Worm (Caenorhabditis elegans): ENCODE data around the gene srh-48.

Gene srh-48

ce11 chrII:9407020-9407419 lies 27.1 kb downstream of the srh-48 start, which contains the start of gene mpz-6:
TSS of gene mpz-6 (minus strand) at chrII:9407120.
- TF ChIP-seq elt-1 (tag; optimal IDR thresholded peaks at IDR 0.05) = no peak
- no peak for TF ChIP-seq nhr-12 (tag; optimal IDR thresholded peaks at IDR 0.05)

DNA sequence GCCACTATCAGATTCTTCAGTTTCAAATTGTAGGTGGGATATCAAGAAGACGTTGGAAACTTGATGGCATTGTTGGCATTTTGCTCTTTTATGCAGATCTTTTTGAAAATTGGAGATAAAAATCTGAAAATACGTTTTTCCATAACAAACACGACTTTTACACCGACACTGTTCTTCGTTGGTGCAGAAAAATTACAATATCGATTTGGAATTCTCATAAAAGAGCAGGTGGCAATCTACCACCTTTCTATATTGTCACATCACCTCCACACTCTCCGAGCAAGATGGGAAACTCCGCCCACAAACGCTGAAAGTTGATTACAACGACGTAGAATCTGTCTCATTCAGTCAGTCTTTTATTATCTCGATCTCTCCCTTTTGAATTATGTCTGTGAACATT lies 27.6 kb downstream of the srh-48 start, which contains the start of gene arrd-2:
Gene arrd-2 (plus strand): TSS at position 301 of the 400 bp plus-strand sequence.
- TF ChIP-seq nhr-77 (tag; optimal IDR thresholded peaks at IDR 0.05) (no peak), snpc-4 (tag; optimal IDR thresholded peaks at IDR 0.05) (no peak), ama-1 (optimal IDR thresholded peaks at IDR 0.05) (no peak), fkh-10 (GFP tag; optimal IDR thresholded peaks at IDR 0.05) (no peak), nhr-25 (tag; optimal IDR thresholded peaks at IDR 0.05) (no peak), tbx-2 (tag; optimal IDR thresholded peaks at IDR 0.05) (no peak), lsy-12 (tag; optimal IDR thresholded peaks at IDR 0.05) (no peak), elt-3 (tag; optimal IDR thresholded peaks at IDR 0.05) (no peak), hmg-11 (tag; optimal IDR thresholded peaks at IDR 0.05) (no peak), R02D3.7 (tag; optimal IDR thresholded peaks at IDR 0.05) (no peak), jun-1 (tag; optimal IDR thresholded peaks at IDR 0.05) (no peak), nhr-23 (tag; optimal IDR thresholded peaks at IDR 0.05) (no peak), pqm-1 (tag; optimal IDR thresholded peaks at IDR 0.05) (no peak)

ce11 chrII:9411497-9411896 lies 31.6 kb downstream of the srh-48 start, which contains the start of gene M176.9:
TSS of gene M176.9 (minus strand) at chrII:9411597.
- no peak for TF ChIP-seq elt-1 (tag; optimal IDR thresholded peaks at IDR 0.05)
- no peak for TF ChIP-seq nhr-77 (tag; optimal IDR thresholded peaks at IDR 0.05)
- TF ChIP-seq ZK546.5 (tag; optimal IDR thresholded peaks at IDR 0.05) = no peak
- TF ChIP-seq ceh-82 (tag; optimal IDR thresholded peaks at IDR 0.05) = no peak
- no peak for TF ChIP-seq nhr-67 (tag; optimal IDR thresholded peaks at IDR 0.05)
- no peak for TF ChIP-seq ztf-11 (tag; optimal IDR thresholded peaks at IDR 0.05)
- TF ChIP-seq R02D3.7 (tag; optimal IDR thresholded peaks at IDR 0.05) = no peak
- no peak for TF ChIP-seq nhr-23 (tag; optimal IDR thresholded peaks at IDR 0.05)
- no peak for TF ChIP-seq nhr-25 (tag; optimal IDR thresholded peaks at IDR 0.05)
- TF ChIP-seq ceh-9 (tag; optimal IDR thresholded peaks at IDR 0.05) = no peak
- no peak for TF ChIP-seq lin-15B (tag; optimal IDR thresholded peaks at IDR 0.05)
- TF ChIP-seq eor-1 (tag; optimal IDR thresholded peaks at IDR 0.05) = no peak

- TF ChIP-seq ceh-16 (tag; optimal IDR thresholded peaks at IDR 0.05) = no peak
- TF ChIP-seq snpc-4 (tag; optimal IDR thresholded peaks at IDR 0.05) = no peak
- no peak for TF ChIP-seq nhr-67 (tag; optimal IDR thresholded peaks at IDR 0.05)
- TF ChIP-seq pqm-1 (tag; optimal IDR thresholded peaks at IDR 0.05) = peak; percentile 87
- peak; percentile 73 for TF ChIP-seq elt-2 (tag; optimal IDR thresholded peaks at IDR 0.05)
- no peak for TF ChIP-seq eor-1 (tag; optimal IDR thresholded peaks at IDR 0.05)
These were observed 32.3 kb downstream of the srh-48 start, which contains the start of gene arrd-3 for ce11 chrII:9412086-9412608. TSS of gene arrd-3 (plus strand) at chrII:9412558.

ce11 chrII:9416381-9417276 lies 36.7 kb downstream of the srh-48 start, which contains the start of the genes gss-1 and chch-3:
TSS of gene gss-1 (minus strand) at chrII:9416431.
TSS of gene chch-3 (plus strand) at chrII:9417013.
- TF ChIP-seq pqm-1 (tag; optimal IDR thresholded peaks at IDR 0.05) (peak; percentile 0), aly-2 (tag; optimal IDR thresholded peaks at IDR 0.05) (no peak), nhr-12 (tag; optimal IDR thresholded peaks at IDR 0.05) (no peak), ceh-16 (tag; optimal IDR thresholded peaks at IDR 0.05) (no peak), skn-1 (tag; optimal IDR thresholded peaks at IDR 0.05) (no peak), fkh-10 (GFP tag; optimal IDR thresholded peaks at IDR 0.05) (no peak), nhr-237 (tag; optimal IDR thresholded peaks at IDR 0.05) (no peak), R02D3.7 (tag; optimal IDR thresholded peaks at IDR 0.05) (no peak), tbx-2 (tag; optimal IDR thresholded peaks at IDR 0.05) (no peak), hmg-11 (tag; optimal IDR thresholded peaks at IDR 0.05) (no peak), sea-2 (GFP tag; optimal IDR thresholded peaks at IDR 0.05) (no peak), fkh-2 (tag; optimal IDR thresholded peaks at IDR 0.05) (no peak), egl-27 (tag; optimal IDR thresholded peaks at IDR 0.05) (no peak), elt-2 (tag; optimal IDR thresholded peaks at IDR 0.05) (peak; percentile 54), nhr-43 (tag; optimal IDR thresholded peaks at IDR 0.05; ENCODE audit: poor library complexity, severe bottlenecking) (peak; percentile 40), lin-15B (tag; optimal IDR thresholded peaks at IDR 0.05) (peak; percentile 55), lin-39 (tag; optimal IDR thresholded peaks at IDR 0.05) (peak; percentile 55), pha-4 (tag; optimal IDR thresholded peaks at IDR 0.05) (peak; percentile 75), eor-1 (tag; optimal IDR thresholded peaks at IDR 0.05) (no peak), daf-12 (tag; optimal IDR thresholded peaks at IDR 0.05) (no peak), ama-1 (optimal IDR thresholded peaks at IDR 0.05) (no peak), nhr-23 (tag; optimal IDR thresholded peaks at IDR 0.05) (peak; percentile 32), snpc-4 (tag; optimal IDR thresholded peaks at IDR 0.05) (peak; percentile 64), mdl-1 (tag; optimal IDR thresholded peaks at IDR 0.05) (no peak), jun-1 (tag; optimal IDR thresholded peaks at IDR 0.05) (no peak), unc-62 (GFP tag; optimal IDR thresholded peaks at IDR 0.05) (no peak)

Data from whole organism, L3 larva.